Worm (Caenorhabditis elegans) whole organism, L2 larva: ENCODE results near the gene F41C3.2.
"Not testable (repeated sequence)": the region's sequence is repeated elsewhere in the genome, so short reads cannot be mapped to it uniquely, and the experiment has no call there.

Source experiments
- C34F6.9 ChIP-seq: fragments of 150-350 bp; optimal IDR thresholded peaks from 2 replicates; lab custom pipeline; 2014; ENCODE audit warnings: missing biosample characterization, missing genetic modification characterization
- F13H6.1 ChIP-seq: sonication (generic microtip); optimal IDR thresholded peaks from 2 replicates; lab custom pipeline; 2016; ENCODE audit warnings: missing genetic modification characterization, missing compliant biosample characterization
- R02D3.7 ChIP-seq: fragments of 150-350 bp; optimal IDR thresholded peaks from 2 replicates; lab custom pipeline; 2014; ENCODE audit warnings: missing biosample characterization, missing genetic modification characterization
- Y55F3AM.14 ChIP-seq: fragments of 200-800 bp; sonication (Bioruptor generic); optimal IDR thresholded peaks from 2 replicates; lab custom pipeline; 2018; ENCODE audit warnings: mild to moderate bottlenecking, missing genetic modification characterization, missing compliant biosample characterization
- alr-1 ChIP-seq: fragments of 150-350 bp; optimal IDR thresholded peaks from 2 replicates; lab custom pipeline; 2014; ENCODE audit warnings: missing biosample characterization, missing genetic modification characterization
- aly-2 ChIP-seq: fragments of 150-350 bp; optimal IDR thresholded peaks from 2 replicates; lab custom pipeline; 2014; ENCODE audit warnings: missing biosample characterization, missing genetic modification characterization
- ama-1 ChIP-seq: fragments of 150-350 bp; optimal IDR thresholded peaks from 2 replicates; lab custom pipeline; 2018; ENCODE audit warnings: inconsistent platforms
- blmp-1 ChIP-seq: sonication (generic microtip); optimal IDR thresholded peaks from 2 replicates; lab custom pipeline; 2017; ENCODE audit warnings: missing genetic modification characterization, mild to moderate bottlenecking, missing compliant biosample characterization, antibody characterized with exemption, moderate library complexity; ENCODE audit not compliant: insufficient read depth
- ceh-16 ChIP-seq: fragments of 150-350 bp; optimal IDR thresholded peaks from 2 replicates; lab custom pipeline; 2014; ENCODE audit warnings: missing biosample characterization, missing genetic modification characterization
- ceh-82 ChIP-seq: fragments of 150-350 bp; optimal IDR thresholded peaks from 2 replicates; lab custom pipeline; 2014; ENCODE audit warnings: missing biosample characterization, missing genetic modification characterization
- crh-2 ChIP-seq: sonication (generic microtip); optimal IDR thresholded peaks from 2 replicates; lab custom pipeline; 2017; ENCODE audit warnings: missing biosample characterization, missing genetic modification characterization
- dmd-4 ChIP-seq: sonication (generic microtip); optimal IDR thresholded peaks from 2 replicates; lab custom pipeline; 2017; ENCODE audit warnings: missing biosample characterization, missing genetic modification characterization
- egl-27 ChIP-seq: sonication (generic microtip); optimal IDR thresholded peaks from 3 replicates; lab custom pipeline; 2017; ENCODE audit warnings: missing biosample characterization, missing genetic modification reagents, missing genetic modification characterization
- elt-1 ChIP-seq: fragments of 150-350 bp; optimal IDR thresholded peaks from 2 replicates; lab custom pipeline; 2014; ENCODE audit warnings: missing biosample characterization, missing genetic modification characterization
- elt-3 ChIP-seq: sonication (generic microtip); optimal IDR thresholded peaks from 2 replicates; lab custom pipeline; 2017; ENCODE audit warnings: missing biosample characterization, missing genetic modification characterization
- fos-1 ChIP-seq: fragments of 150-350 bp; optimal IDR thresholded peaks from 2 replicates; lab custom pipeline; 2014; ENCODE audit warnings: missing biosample characterization, missing genetic modification characterization
- gmeb-1 ChIP-seq: fragments of 150-350 bp; optimal IDR thresholded peaks from 2 replicates; lab custom pipeline; 2014; ENCODE audit warnings: missing biosample characterization, missing genetic modification characterization
- lin-11 ChIP-seq: fragments of 150-350 bp; sonication (generic microtip); optimal IDR thresholded peaks from 2 replicates; lab custom pipeline; 2014; ENCODE audit warnings: missing biosample characterization, missing genetic modification characterization, inconsistent platforms, mixed read lengths
- lin-13 ChIP-seq: fragments of 150-350 bp; optimal IDR thresholded peaks from 2 replicates; lab custom pipeline; 2014; ENCODE audit warnings: missing biosample characterization, missing genetic modification reagents, missing genetic modification characterization
- lsy-2 ChIP-seq, 2 experiments: fragments of 150-350 bp in 1 of 2; sonication (generic microtip) in 1 of 2; optimal IDR thresholded peaks; 2 replicates each; lab custom pipeline; 2014 to 2017; ENCODE audit warnings: missing biosample characterization in 2 of 2, missing genetic modification characterization in 2 of 2
- mab-5 ChIP-seq: fragments of 150-350 bp; optimal IDR thresholded peaks from 2 replicates; lab custom pipeline; 2014; ENCODE audit warnings: missing biosample characterization, missing genetic modification characterization
- mbf-1 ChIP-seq: sonication (generic microtip); optimal IDR thresholded peaks from 2 replicates; lab custom pipeline; 2017; ENCODE audit warnings: missing biosample characterization, missing genetic modification characterization
- mdl-1 ChIP-seq, 2 experiments: fragments of 150-350 bp in 1 of 2; sonication (generic microtip) in 1 of 2; optimal IDR thresholded peaks; 2 replicates each; lab custom pipeline; 2017; ENCODE audit warnings: missing biosample characterization in 2 of 2, missing genetic modification characterization in 2 of 2
- nhr-10 ChIP-seq: sonication (generic microtip); optimal IDR thresholded peaks from 2 replicates; lab custom pipeline; 2017; ENCODE audit warnings: missing biosample characterization, missing genetic modification characterization
- nhr-11 ChIP-seq: fragments of 150-350 bp; optimal IDR thresholded peaks from 2 replicates; lab custom pipeline; 2014; ENCODE audit warnings: missing biosample characterization, missing genetic modification characterization
- nhr-129 ChIP-seq: fragments of 150-350 bp; optimal IDR thresholded peaks from 2 replicates; lab custom pipeline; 2014; ENCODE audit warnings: missing biosample characterization, missing genetic modification characterization
- nhr-21 ChIP-seq: fragments of 150-350 bp; optimal IDR thresholded peaks from 2 replicates; lab custom pipeline; 2014; ENCODE audit warnings: missing biosample characterization, missing genetic modification characterization
- nhr-23 ChIP-seq: fragments of 150-350 bp; optimal IDR thresholded peaks from 2 replicates; lab custom pipeline; 2014; ENCODE audit warnings: missing biosample characterization, missing genetic modification reagents, missing genetic modification characterization
- nhr-237 ChIP-seq: fragments of 150-350 bp; optimal IDR thresholded peaks from 2 replicates; lab custom pipeline; 2014; ENCODE audit warnings: missing biosample characterization, missing genetic modification characterization
- nhr-25 ChIP-seq: fragments of 150-350 bp; sonication (generic microtip); optimal IDR thresholded peaks from 3 replicates; lab custom pipeline; 2014; ENCODE audit warnings: missing biosample characterization, missing genetic modification characterization
- nhr-6 ChIP-seq: fragments of 150-350 bp; optimal IDR thresholded peaks from 2 replicates; lab custom pipeline; 2014; ENCODE audit warnings: missing biosample characterization, missing genetic modification characterization
- skn-1 ChIP-seq: sonication (generic microtip); optimal IDR thresholded peaks from 2 replicates; lab custom pipeline; 2017; ENCODE audit warnings: missing biosample characterization, missing genetic modification characterization
- sma-3 ChIP-seq: sonication (generic microtip); optimal IDR thresholded peaks from 2 replicates; lab custom pipeline; 2016; ENCODE audit warnings: missing genetic modification reagents, missing genetic modification characterization, missing compliant biosample characterization
- sma-9 ChIP-seq, 2 experiments: fragments of 150-350 bp in 1 of 2; sonication (generic microtip) in 1 of 2; optimal IDR thresholded peaks; 2 replicates each; lab custom pipeline; 2014 to 2016; ENCODE audit warnings: missing genetic modification characterization in 2 of 2, mild to moderate bottlenecking in 1 of 2, missing biosample characterization in 1 of 2, missing compliant biosample characterization in 1 of 2, missing genetic modification reagents in 1 of 2, moderate library complexity in 1 of 2
- unc-39 ChIP-seq: fragments of 150-350 bp; optimal IDR thresholded peaks from 2 replicates; lab custom pipeline; 2014; ENCODE audit warnings: missing biosample characterization, missing genetic modification characterization
- unc-55 ChIP-seq: fragments of 150-350 bp; sonication (generic microtip); optimal IDR thresholded peaks from 3 replicates; lab custom pipeline; 2014; ENCODE audit warnings: missing biosample characterization, missing genetic modification reagents, missing genetic modification characterization
- zag-1 ChIP-seq: fragments of 150-350 bp; optimal IDR thresholded peaks from 2 replicates; lab custom pipeline; 2014; ENCODE audit warnings: missing biosample characterization, missing genetic modification characterization
- ztf-4 ChIP-seq: fragments of 150-350 bp; optimal IDR thresholded peaks from 2 replicates; lab custom pipeline; 2014; ENCODE audit warnings: missing biosample characterization, missing genetic modification characterization

Gene F41C3.2

ce11 chrII:4749581-4749980 lies at the start of gene F41C3.2:
Gene F41C3.2 (plus strand): TSS chrII:4749968.
- TF ChIP-seq nhr-25 (peak; percentile 35), nhr-6 (tag; lab: Kevin White, UChicago) (no peak), fos-1 (tag; lab: Kevin White, UChicago) (no peak), nhr-237 (tag; lab: Kevin White, UChicago) (no peak), nhr-10 (tag; lab: Kevin White, UChicago) (no peak), nhr-129 (tag; lab: Kevin White, UChicago) (no peak), sma-9 (GFP tag; optimal IDR thresholded peaks at IDR 0.05; lab: Kevin White, UChicago) (peak; percentile 57), sma-9 (tag; optimal IDR thresholded peaks at IDR 0.05; lab: Kevin White, UChicago) (no peak), mdl-1 (tag; optimal IDR thresholded peaks at IDR 0.05; lab: Kevin White, UChicago) (no peak), nhr-21 (tag; lab: Kevin White, UChicago) (peak; percentile 4), blmp-1 (tag; lab: Kevin White, UChicago) (peak; percentile 33), ama-1 (lab: Kevin White, UChicago) (peak; percentile 41), gmeb-1 (tag; lab: Kevin White, UChicago) (no peak)

- TF ChIP-seq sma-9 (GFP tag; optimal IDR thresholded peaks at IDR 0.05; lab: Kevin White, UChicago) (peak; percentile 22), gmeb-1 (tag; lab: Kevin White, UChicago) (peak; percentile 58), nhr-25 (peak; percentile 69), sma-3 (GFP tag; lab: Kevin White, UChicago) (peak; percentile 78), mdl-1 (tag; optimal IDR thresholded peaks at IDR 0.05; lab: Kevin White, UChicago) (peak in 1 of 2 experiments; percentile 44), crh-2 (tag; lab: Kevin White, UChicago) (peak; percentile 73), C34F6.9 (tag; lab: Kevin White, UChicago) (peak; percentile 62), nhr-6 (tag; lab: Kevin White, UChicago) (peak; percentile 22), nhr-21 (tag; lab: Kevin White, UChicago) (peak; percentile 17), nhr-129 (tag; lab: Kevin White, UChicago) (peak; percentile 71), lsy-2 (tag; optimal IDR thresholded peaks at IDR 0.05; lab: Kevin White, UChicago) (peak; percentile 66 to 89), F13H6.1 (tag; lab: Kevin White, UChicago) (peak; percentile 80), lin-11 (tag; lab: Kevin White, UChicago) (peak; percentile 23), lin-13 (GFP tag; lab: Kevin White, UChicago) (peak; percentile 65), unc-55 (GFP tag; lab: Kevin White, UChicago) (peak; percentile 69)
- TF ChIP-seq sma-9 (tag; optimal IDR thresholded peaks at IDR 0.05; lab: Kevin White, UChicago), result not testable (repeated sequence)
Measured at ce11 chrII:4701482-4702119, 48.2 kb upstream of the F41C3.2 start, which contains the start of gene unc-85. Gene unc-85 (plus strand): TSS chrII:4702069.

ce11 chrII:4703011-4703410 lies 46.8 kb upstream of the F41C3.2 start:
- TF ChIP-seq fos-1 (tag; lab: Kevin White, UChicago) (no peak), sma-3 (GFP tag; lab: Kevin White, UChicago) (no peak), ama-1 (lab: Kevin White, UChicago) (no peak), dmd-4 (tag; lab: Kevin White, UChicago) (no peak), nhr-10 (tag; lab: Kevin White, UChicago) (no peak), lin-11 (tag; lab: Kevin White, UChicago) (no peak), R02D3.7 (tag; lab: Kevin White, UChicago) (no peak), elt-1 (tag; lab: Kevin White, UChicago) (no peak), nhr-23 (tag; lab: Kevin White, UChicago) (no peak), elt-3 (no peak), nhr-11 (tag; lab: Kevin White, UChicago) (no peak), ceh-16 (tag; lab: Kevin White, UChicago) (no peak), unc-55 (GFP tag; lab: Kevin White, UChicago) (no peak)

- TF ChIP-seq zag-1 (tag; lab: Kevin White, UChicago) (no peak), ceh-16 (tag; lab: Kevin White, UChicago) (no peak), lin-11 (tag; lab: Kevin White, UChicago) (peak; percentile 45), lsy-2 (tag; optimal IDR thresholded peaks at IDR 0.05; lab: Kevin White, UChicago) (peak; percentile 86 to 97), fos-1 (tag; lab: Kevin White, UChicago) (peak; percentile 69), ama-1 (lab: Kevin White, UChicago) (peak; percentile 25), mab-5 (tag; lab: Kevin White, UChicago) (no peak), dmd-4 (tag; lab: Kevin White, UChicago) (no peak), nhr-6 (tag; lab: Kevin White, UChicago) (no peak), F13H6.1 (tag; lab: Kevin White, UChicago) (peak; percentile 35), nhr-237 (tag; lab: Kevin White, UChicago) (no peak), aly-2 (no peak), sma-3 (GFP tag; lab: Kevin White, UChicago) (peak; percentile 47), egl-27 (tag; lab: Kevin White, UChicago) (peak; percentile 23), nhr-10 (tag; lab: Kevin White, UChicago) (no peak), Y55F3AM.14 (no peak), skn-1 (no peak), ztf-4 (tag; lab: Kevin White, UChicago) (no peak), alr-1 (tag; lab: Kevin White, UChicago) (no peak), sma-9 (GFP tag; optimal IDR thresholded peaks at IDR 0.05; lab: Kevin White, UChicago) (peak; percentile 22), sma-9 (tag; optimal IDR thresholded peaks at IDR 0.05; lab: Kevin White, UChicago) (no peak), mbf-1 (no peak), nhr-11 (tag; lab: Kevin White, UChicago) (no peak), C34F6.9 (tag; lab: Kevin White, UChicago) (peak; percentile 82), nhr-21 (tag; lab: Kevin White, UChicago) (peak; percentile 7), lin-13 (GFP tag; lab: Kevin White, UChicago) (no peak), unc-55 (GFP tag; lab: Kevin White, UChicago) (peak; percentile 67), nhr-23 (tag; lab: Kevin White, UChicago) (no peak), ceh-82 (tag; lab: Kevin White, UChicago) (no peak), gmeb-1 (tag; lab: Kevin White, UChicago) (peak; percentile 69), nhr-129 (tag; lab: Kevin White, UChicago) (peak; percentile 29), unc-39 (tag; lab: Kevin White, UChicago) (no peak), nhr-25 (peak; percentile 41)
Measured at ce11 chrII:4706359-4706871, 43.4 kb upstream of the F41C3.2 start, which contains the start of the genes F10G7.9 and tsn-1. Gene F10G7.9 (minus strand): TSS chrII:4706485. Gene tsn-1 (plus strand): TSS chrII:4706821.
